Worm (Caenorhabditis elegans) whole organism, L2 larva: Measurements from ENCODE around the gene F08D12.3.

Source experiments
- C34F6.9 ChIP-seq: fragments of 150-350 bp; optimal IDR thresholded peaks from 2 replicates; lab custom pipeline; 2014; ENCODE audit warnings: missing biosample characterization, missing genetic modification characterization
- F13H6.1 ChIP-seq: sonication (generic microtip); optimal IDR thresholded peaks from 2 replicates; lab custom pipeline; 2016; ENCODE audit warnings: missing genetic modification characterization, missing compliant biosample characterization
- Y55F3AM.14 ChIP-seq: fragments of 200-800 bp; sonication (Bioruptor generic); optimal IDR thresholded peaks from 2 replicates; lab custom pipeline; 2018; ENCODE audit warnings: mild to moderate bottlenecking, missing genetic modification characterization, missing compliant biosample characterization
- ZK546.5 ChIP-seq: sonication (generic microtip); optimal IDR thresholded peaks from 2 replicates; lab custom pipeline; 2017; ENCODE audit warnings: missing biosample characterization, missing genetic modification characterization
- alr-1 ChIP-seq: fragments of 150-350 bp; optimal IDR thresholded peaks from 2 replicates; lab custom pipeline; 2014; ENCODE audit warnings: missing biosample characterization, missing genetic modification characterization
- aly-2 ChIP-seq: fragments of 150-350 bp; optimal IDR thresholded peaks from 2 replicates; lab custom pipeline; 2014; ENCODE audit warnings: missing biosample characterization, missing genetic modification characterization
- ama-1 ChIP-seq: fragments of 150-350 bp; optimal IDR thresholded peaks from 2 replicates; lab custom pipeline; 2018; ENCODE audit warnings: inconsistent platforms
- blmp-1 ChIP-seq: sonication (generic microtip); optimal IDR thresholded peaks from 2 replicates; lab custom pipeline; 2017; ENCODE audit warnings: missing genetic modification characterization, mild to moderate bottlenecking, missing compliant biosample characterization, antibody characterized with exemption, moderate library complexity; ENCODE audit not compliant: insufficient read depth
- ceh-16 ChIP-seq: fragments of 150-350 bp; optimal IDR thresholded peaks from 2 replicates; lab custom pipeline; 2014; ENCODE audit warnings: missing biosample characterization, missing genetic modification characterization
- ceh-82 ChIP-seq: fragments of 150-350 bp; optimal IDR thresholded peaks from 2 replicates; lab custom pipeline; 2014; ENCODE audit warnings: missing biosample characterization, missing genetic modification characterization
- crh-2 ChIP-seq: sonication (generic microtip); optimal IDR thresholded peaks from 2 replicates; lab custom pipeline; 2017; ENCODE audit warnings: missing biosample characterization, missing genetic modification characterization
- dmd-4 ChIP-seq: sonication (generic microtip); optimal IDR thresholded peaks from 2 replicates; lab custom pipeline; 2017; ENCODE audit warnings: missing biosample characterization, missing genetic modification characterization
- elt-3 ChIP-seq: sonication (generic microtip); optimal IDR thresholded peaks from 2 replicates; lab custom pipeline; 2017; ENCODE audit warnings: missing biosample characterization, missing genetic modification characterization
- gmeb-1 ChIP-seq: fragments of 150-350 bp; optimal IDR thresholded peaks from 2 replicates; lab custom pipeline; 2014; ENCODE audit warnings: missing biosample characterization, missing genetic modification characterization
- lin-11 ChIP-seq: fragments of 150-350 bp; sonication (generic microtip); optimal IDR thresholded peaks from 2 replicates; lab custom pipeline; 2014; ENCODE audit warnings: missing biosample characterization, missing genetic modification characterization, inconsistent platforms, mixed read lengths
- lin-13 ChIP-seq: fragments of 150-350 bp; optimal IDR thresholded peaks from 2 replicates; lab custom pipeline; 2014; ENCODE audit warnings: missing biosample characterization, missing genetic modification reagents, missing genetic modification characterization
- lin-39 ChIP-seq: fragments of 150-350 bp; optimal IDR thresholded peaks from 2 replicates; lab custom pipeline; 2014; ENCODE audit warnings: missing biosample characterization, missing genetic modification reagents, missing genetic modification characterization
- lsy-2 ChIP-seq, 2 experiments: fragments of 150-350 bp in 1 of 2; sonication (generic microtip) in 1 of 2; optimal IDR thresholded peaks; 2 replicates each; lab custom pipeline; 2014 to 2017; ENCODE audit warnings: missing biosample characterization in 2 of 2, missing genetic modification characterization in 2 of 2
- mab-5 ChIP-seq: fragments of 150-350 bp; optimal IDR thresholded peaks from 2 replicates; lab custom pipeline; 2014; ENCODE audit warnings: missing biosample characterization, missing genetic modification characterization
- mbf-1 ChIP-seq: sonication (generic microtip); optimal IDR thresholded peaks from 2 replicates; lab custom pipeline; 2017; ENCODE audit warnings: missing biosample characterization, missing genetic modification characterization
- mdl-1 ChIP-seq, 2 experiments: fragments of 150-350 bp in 1 of 2; sonication (generic microtip) in 1 of 2; optimal IDR thresholded peaks; 2 replicates each; lab custom pipeline; 2017; ENCODE audit warnings: missing biosample characterization in 2 of 2, missing genetic modification characterization in 2 of 2
- nhr-10 ChIP-seq: sonication (generic microtip); optimal IDR thresholded peaks from 2 replicates; lab custom pipeline; 2017; ENCODE audit warnings: missing biosample characterization, missing genetic modification characterization
- nhr-11 ChIP-seq: fragments of 150-350 bp; optimal IDR thresholded peaks from 2 replicates; lab custom pipeline; 2014; ENCODE audit warnings: missing biosample characterization, missing genetic modification characterization
- nhr-12 ChIP-seq: fragments of 150-350 bp; optimal IDR thresholded peaks from 2 replicates; lab custom pipeline; 2014; ENCODE audit warnings: missing biosample characterization, missing genetic modification characterization
- nhr-129 ChIP-seq: fragments of 150-350 bp; optimal IDR thresholded peaks from 2 replicates; lab custom pipeline; 2014; ENCODE audit warnings: missing biosample characterization, missing genetic modification characterization
- nhr-21 ChIP-seq: fragments of 150-350 bp; optimal IDR thresholded peaks from 2 replicates; lab custom pipeline; 2014; ENCODE audit warnings: missing biosample characterization, missing genetic modification characterization
- nhr-23 ChIP-seq: fragments of 150-350 bp; optimal IDR thresholded peaks from 2 replicates; lab custom pipeline; 2014; ENCODE audit warnings: missing biosample characterization, missing genetic modification reagents, missing genetic modification characterization
- nhr-237 ChIP-seq: fragments of 150-350 bp; optimal IDR thresholded peaks from 2 replicates; lab custom pipeline; 2014; ENCODE audit warnings: missing biosample characterization, missing genetic modification characterization
- nhr-25 ChIP-seq: fragments of 150-350 bp; sonication (generic microtip); optimal IDR thresholded peaks from 3 replicates; lab custom pipeline; 2014; ENCODE audit warnings: missing biosample characterization, missing genetic modification characterization
- nhr-6 ChIP-seq: fragments of 150-350 bp; optimal IDR thresholded peaks from 2 replicates; lab custom pipeline; 2014; ENCODE audit warnings: missing biosample characterization, missing genetic modification characterization
- nhr-77 ChIP-seq: fragments of 150-350 bp; optimal IDR thresholded peaks from 2 replicates; lab custom pipeline; 2014; ENCODE audit warnings: missing biosample characterization, missing genetic modification characterization
- peb-1 ChIP-seq: fragments of 150-350 bp; optimal IDR thresholded peaks from 2 replicates; lab custom pipeline; 2014; ENCODE audit warnings: missing biosample characterization, missing genetic modification characterization
- sem-4 ChIP-seq: fragments of 150-350 bp; optimal IDR thresholded peaks from 2 replicates; lab custom pipeline; 2014; ENCODE audit warnings: missing biosample characterization, missing genetic modification reagents, missing genetic modification characterization
- skn-1 ChIP-seq: sonication (generic microtip); optimal IDR thresholded peaks from 2 replicates; lab custom pipeline; 2017; ENCODE audit warnings: missing biosample characterization, missing genetic modification characterization
- sma-3 ChIP-seq: sonication (generic microtip); optimal IDR thresholded peaks from 2 replicates; lab custom pipeline; 2016; ENCODE audit warnings: missing genetic modification reagents, missing genetic modification characterization, missing compliant biosample characterization
- snpc-4 ChIP-seq: fragments of 150-350 bp; optimal IDR thresholded peaks from 2 replicates; lab custom pipeline; 2014; ENCODE audit warnings: missing biosample characterization, missing genetic modification characterization
- unc-39 ChIP-seq: fragments of 150-350 bp; optimal IDR thresholded peaks from 2 replicates; lab custom pipeline; 2014; ENCODE audit warnings: missing biosample characterization, missing genetic modification characterization
- unc-55 ChIP-seq: fragments of 150-350 bp; sonication (generic microtip); optimal IDR thresholded peaks from 3 replicates; lab custom pipeline; 2014; ENCODE audit warnings: missing biosample characterization, missing genetic modification reagents, missing genetic modification characterization
- unc-62 ChIP-seq: fragments of 150-350 bp; optimal IDR thresholded peaks from 2 replicates; lab custom pipeline; 2014; ENCODE audit warnings: missing biosample characterization, missing genetic modification reagents, missing genetic modification characterization
- ztf-1 ChIP-seq: fragments of 200-800 bp; sonication (Bioruptor generic); conservative IDR thresholded peaks from 2 replicates; pipeline ENCODE4 v1.3.6; 2022; ENCODE audit warnings: missing genetic modification characterization, missing compliant biosample characterization
- ztf-11 ChIP-seq: sonication (generic microtip); optimal IDR thresholded peaks from 2 replicates; lab custom pipeline; 2017; ENCODE audit warnings: missing biosample characterization, missing genetic modification characterization

Gene F08D12.3

ce11 chrII:2781355-2781754 lies 2.0 kb downstream of the F08D12.3 start, which contains the start of gene F08D12.2:
F08D12.2 (plus strand) TSS chrII:2781655.
- no peak for TF ChIP-seq ztf-1 (GFP tag; lab: Robert Waterston, UW)
- no peak for TF ChIP-seq nhr-6 (tag; lab: Kevin White, UChicago)
- no peak for TF ChIP-seq dmd-4 (tag; lab: Kevin White, UChicago)
- TF ChIP-seq lin-13 (GFP tag; lab: Kevin White, UChicago): no peak
- no peak for TF ChIP-seq ama-1 (lab: Kevin White, UChicago)
- no peak for TF ChIP-seq blmp-1 (tag; lab: Kevin White, UChicago)
- TF ChIP-seq mab-5: no peak
- TF ChIP-seq ceh-82: no peak
- TF ChIP-seq nhr-129 (tag; lab: Kevin White, UChicago): no peak
- no peak for TF ChIP-seq ceh-16
- no peak for TF ChIP-seq sem-4 (tag; lab: Kevin White, UChicago)
- no peak for TF ChIP-seq Y55F3AM.14 (GFP tag; lab: Kevin White, UChicago)

ce11 chrII:2783380-2783779 lies 4.0 kb downstream of the F08D12.3 start:
- no peak for TF ChIP-seq nhr-129 (tag; lab: Kevin White, UChicago)
- TF ChIP-seq alr-1: no peak
- no peak for TF ChIP-seq mab-5
- no peak for TF ChIP-seq ceh-16
- TF ChIP-seq lin-39 (tag; lab: Kevin White, UChicago): no peak
- no peak for TF ChIP-seq gmeb-1
- no peak for TF ChIP-seq nhr-23 (tag; lab: Kevin White, UChicago)
- TF ChIP-seq unc-39 (tag; lab: Kevin White, UChicago): no peak
- TF ChIP-seq skn-1 (tag; lab: Kevin White, UChicago): no peak
- TF ChIP-seq elt-3 (tag; lab: Kevin White, UChicago): no peak
- TF ChIP-seq mdl-1 (tag; optimal IDR thresholded peaks at IDR 0.05; lab: Kevin White, UChicago): no peak
- TF ChIP-seq aly-2: no peak
- TF ChIP-seq ama-1 (lab: Kevin White, UChicago): no peak
- TF ChIP-seq ZK546.5: no peak
- no peak for TF ChIP-seq ztf-11 (tag; lab: Kevin White, UChicago)

DNA sequence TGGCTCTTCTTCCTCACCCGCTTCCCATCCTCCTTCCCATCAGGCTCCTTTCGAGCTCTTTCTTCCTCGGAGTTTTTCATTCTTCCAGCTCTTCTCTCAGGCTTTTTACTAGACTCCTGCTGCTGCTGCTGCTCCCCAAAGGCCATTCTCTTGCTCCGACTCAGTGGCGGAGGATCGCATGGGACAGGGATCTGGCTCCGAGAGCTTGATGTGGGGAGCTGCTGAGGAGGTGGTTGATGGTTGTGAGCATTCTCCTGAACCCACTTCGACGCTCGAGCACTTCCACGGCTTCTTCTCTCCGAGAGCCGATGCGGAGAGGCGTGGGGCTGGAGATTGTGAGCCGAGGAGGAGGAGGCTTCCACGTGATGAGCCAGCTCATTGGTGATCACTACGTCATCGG lies 6.4 kb downstream of the F08D12.3 start:
- TF ChIP-seq C34F6.9 (no peak), nhr-25 (tag; lab: Kevin White, UChicago) (no peak), gmeb-1 (no peak), Y55F3AM.14 (GFP tag; lab: Kevin White, UChicago) (no peak), unc-62 (GFP tag; lab: Kevin White, UChicago) (no peak), sem-4 (tag; lab: Kevin White, UChicago) (no peak), ceh-82 (no peak), nhr-77 (tag; lab: Kevin White, UChicago) (no peak), nhr-129 (tag; lab: Kevin White, UChicago) (no peak), nhr-10 (tag; lab: Kevin White, UChicago) (no peak), sma-3 (no peak)
- TF ChIP-seq, all 48 proteins: peak for 0

ce11 chrII:2787031-2787512 lies 7.7 kb downstream of the F08D12.3 start, which contains the start of the genes F08D12.12 and srpa-72:
F08D12.12 (minus strand) TSS chrII:2787081.
srpa-72 (plus strand) TSS chrII:2787481.
- TF ChIP-seq mab-5: peak; percentile 7
- no peak for TF ChIP-seq nhr-11 (tag; lab: Kevin White, UChicago)
- TF ChIP-seq crh-2: no peak
- TF ChIP-seq nhr-23 (tag; lab: Kevin White, UChicago): no peak
- TF ChIP-seq unc-55 (GFP tag; lab: Kevin White, UChicago): peak; percentile 57
- TF ChIP-seq C34F6.9: peak; percentile 33
- TF ChIP-seq nhr-21: no peak
- TF ChIP-seq nhr-237 (tag; lab: Kevin White, UChicago): no peak
- TF ChIP-seq dmd-4 (tag; lab: Kevin White, UChicago): no peak
- no peak for TF ChIP-seq ama-1 (lab: Kevin White, UChicago)
- TF ChIP-seq mbf-1 (tag; lab: Kevin White, UChicago): no peak
- peak; percentile 29 for TF ChIP-seq sma-3
- peak; percentile 0 for TF ChIP-seq lin-11 (tag; lab: Kevin White, UChicago)
- no peak for TF ChIP-seq unc-39 (tag; lab: Kevin White, UChicago)
- TF ChIP-seq mdl-1 (tag; optimal IDR thresholded peaks at IDR 0.05; lab: Kevin White, UChicago): peak in 1 of 2 experiments; percentile 39
- peak; percentile 24 for TF ChIP-seq F13H6.1 (tag; lab: Kevin White, UChicago)
- TF ChIP-seq ztf-11 (tag; lab: Kevin White, UChicago): no peak
- no peak for TF ChIP-seq skn-1 (tag; lab: Kevin White, UChicago)
- TF ChIP-seq peb-1 (tag; lab: Kevin White, UChicago): no peak
- TF ChIP-seq nhr-12: no peak
- no peak for TF ChIP-seq nhr-25 (tag; lab: Kevin White, UChicago)
- peak; percentile 41 for TF ChIP-seq nhr-129 (tag; lab: Kevin White, UChicago)
- no peak for TF ChIP-seq aly-2
- TF ChIP-seq ceh-82: no peak
- no peak for TF ChIP-seq elt-3 (tag; lab: Kevin White, UChicago)
- TF ChIP-seq lin-13 (GFP tag; lab: Kevin White, UChicago): no peak
- TF ChIP-seq snpc-4: no peak
- peak; percentile 24 to 60 for TF ChIP-seq lsy-2 (tag; optimal IDR thresholded peaks at IDR 0.05; lab: Kevin White, UChicago)
